Worm (Caenorhabditis elegans): ENCODE data around the gene AC3.5.

AC3.5 gene

ce11 chrV:10441135-10442024, 53.1 kb downstream of the AC3.5 start, which contains the start of gene pap-1:
Gene pap-1 (plus strand): TSS chrV:10441974.
- no peak for TF ChIP-seq mml-1 (tag; optimal IDR thresholded peaks at IDR 0.05)
- no peak for TF ChIP-seq nhr-237 (tag; optimal IDR thresholded peaks at IDR 0.05)
- peak; percentile 21 for TF ChIP-seq elt-2 (tag; optimal IDR thresholded peaks at IDR 0.05)
- TF ChIP-seq ceh-28 (tag; optimal IDR thresholded peaks at IDR 0.05), result peak; percentile 76
- TF ChIP-seq lsy-12 (tag; optimal IDR thresholded peaks at IDR 0.05), result no peak
- peak; percentile 3 for TF ChIP-seq pha-4 (tag; optimal IDR thresholded peaks at IDR 0.05)
- peak; percentile 1 for TF ChIP-seq lin-15B (tag; optimal IDR thresholded peaks at IDR 0.05)
- TF ChIP-seq nhr-43 (tag; optimal IDR thresholded peaks at IDR 0.05; ENCODE audit: poor library complexity, severe bottlenecking), result peak; percentile 15
- no peak for TF ChIP-seq snpc-4 (tag; optimal IDR thresholded peaks at IDR 0.05)
- peak; percentile 60 for TF ChIP-seq hmg-11 (tag; optimal IDR thresholded peaks at IDR 0.05)
- no peak for TF ChIP-seq aly-2 (tag; optimal IDR thresholded peaks at IDR 0.05)
- TF ChIP-seq nfya-1 (tag; optimal IDR thresholded peaks at IDR 0.05; ENCODE audit: insufficient read depth), result peak; percentile 49
- TF ChIP-seq ceh-9 (tag; optimal IDR thresholded peaks at IDR 0.05), result no peak
